Fruit fly (Drosophila melanogaster) whole organism, prepupa: ENCODE results near the gene rho-5.

Source experiments
- CG11762 ChIP-seq: fragments of 200-800 bp; sonication (Bioruptor generic); optimal IDR thresholded peaks from 3 replicates; lab custom pipeline; 2016; ENCODE audit warnings: missing biosample characterization, missing genetic modification characterization; ENCODE audit not compliant: insufficient read depth
- CG7368 ChIP-seq: fragments of 200-800 bp; sonication (Bioruptor generic); optimal IDR thresholded peaks from 3 replicates; lab custom pipeline; 2016; ENCODE audit warnings: missing biosample characterization, missing genetic modification characterization
- CG8119 ChIP-seq: fragments of 200-800 bp; sonication (Bioruptor generic); IDR thresholded peaks from 3 replicates; pipeline ENCODE4 v1.3.6; 2022; ENCODE audit warnings: missing biosample characterization, missing genetic modification characterization
- OdsH ChIP-seq: fragments of 200-800 bp; sonication (Bioruptor generic); optimal IDR thresholded peaks from 3 replicates; lab custom pipeline; 2016; ENCODE audit warnings: missing biosample characterization, missing genetic modification characterization
- spab ChIP-seq: fragments of 200-800 bp; sonication (Bioruptor generic); optimal IDR thresholded peaks from 2 replicates; lab custom pipeline; 2017; ENCODE audit warnings: missing biosample characterization, mild to moderate bottlenecking, missing genetic modification characterization, missing genetic modification reagents
- ss ChIP-seq, 2 experiments: fragments of 200-800 bp; sonication (Bioruptor generic); optimal IDR thresholded peaks; 2 replicates in 1 of 2; 3 replicates in 1 of 2; lab custom pipeline; 2017 to 2018; ENCODE audit warnings: mild to moderate bottlenecking in 2 of 2, missing biosample characterization in 2 of 2, missing genetic modification characterization in 2 of 2, moderate library complexity in 1 of 2
- topi ChIP-seq: fragments of 200-800 bp; sonication (Bioruptor generic); optimal IDR thresholded peaks from 3 replicates; lab custom pipeline; 2016; ENCODE audit warnings: missing biosample characterization, missing genetic modification characterization

DNA sequence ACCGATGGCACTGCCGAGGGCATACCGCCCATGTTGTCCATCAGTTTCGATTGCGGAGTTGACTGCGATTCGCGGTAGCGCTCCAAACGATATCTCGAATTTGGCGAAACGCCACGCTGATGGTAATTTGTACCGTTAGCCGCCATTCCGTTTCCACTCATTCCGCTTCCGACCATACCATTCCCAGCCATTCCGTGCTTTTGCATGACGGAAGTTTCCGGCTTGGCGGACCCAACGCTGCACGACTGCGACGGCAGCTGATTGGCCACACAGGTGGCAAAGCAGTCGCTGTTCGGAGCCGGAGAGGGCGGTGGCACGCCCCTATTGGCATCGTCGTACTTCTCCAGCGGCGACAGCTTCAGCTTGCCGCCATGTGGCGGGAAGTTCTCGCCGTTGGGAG is 1.4 kb downstream of the rho-5 start:
- TF ChIP-seq CG7368 (GFP tag; lab: Kevin White, UChicago) = no peak
- TF ChIP-seq CG8119 = no peak
- no peak for TF ChIP-seq topi (GFP tag; lab: Kevin White, UChicago)
- TF ChIP-seq OdsH (GFP tag; lab: Kevin White, UChicago) = no peak
- no peak for TF ChIP-seq ss (GFP tag; optimal IDR thresholded peaks at IDR 0.05; lab: Kevin White, UChicago)
- TF ChIP-seq spab (GFP tag; lab: Kevin White, UChicago) = no peak
- no peak for TF ChIP-seq CG11762
